Worm (Caenorhabditis elegans) whole organism, L2 larva: ENCODE measurements around the gene deb-1.

Experiments used
- aly-2 ChIP-seq: fragments of 150-350 bp; optimal IDR thresholded peaks from 2 replicates; lab custom pipeline; 2014; ENCODE audit warnings: missing biosample characterization, missing genetic modification characterization
- ceh-16 ChIP-seq: fragments of 150-350 bp; optimal IDR thresholded peaks from 2 replicates; lab custom pipeline; 2014; ENCODE audit warnings: missing biosample characterization, missing genetic modification characterization
- elt-3 ChIP-seq: sonication (generic microtip); optimal IDR thresholded peaks from 2 replicates; lab custom pipeline; 2017; ENCODE audit warnings: missing biosample characterization, missing genetic modification characterization
- lin-11 ChIP-seq: fragments of 150-350 bp; sonication (generic microtip); optimal IDR thresholded peaks from 2 replicates; lab custom pipeline; 2014; ENCODE audit warnings: missing biosample characterization, missing genetic modification characterization, inconsistent platforms, mixed read lengths
- mab-5 ChIP-seq: fragments of 150-350 bp; optimal IDR thresholded peaks from 2 replicates; lab custom pipeline; 2014; ENCODE audit warnings: missing biosample characterization, missing genetic modification characterization
- sma-9 ChIP-seq, 2 experiments: fragments of 150-350 bp in 1 of 2; sonication (generic microtip) in 1 of 2; optimal IDR thresholded peaks; 2 replicates each; lab custom pipeline; 2014 to 2016; ENCODE audit warnings: missing genetic modification characterization in 2 of 2, mild to moderate bottlenecking in 1 of 2, missing biosample characterization in 1 of 2, missing compliant biosample characterization in 1 of 2, missing genetic modification reagents in 1 of 2, moderate library complexity in 1 of 2

- TF ChIP-seq mab-5 (tag; lab: Kevin White, UChicago) (no peak), lin-11 (tag; lab: Kevin White, UChicago) (no peak), aly-2 (tag; lab: Kevin White, UChicago) (no peak), elt-3 (tag; lab: Kevin White, UChicago) (no peak), sma-9 (GFP tag; optimal IDR thresholded peaks at IDR 0.05; lab: Kevin White, UChicago) (no peak), sma-9 (tag; optimal IDR thresholded peaks at IDR 0.05; lab: Kevin White, UChicago) (no peak), ceh-16 (tag; lab: Kevin White, UChicago) (no peak)
These were observed 13.8 kb upstream of the deb-1 start, which contains the start of gene ZC477.2 for ce11 chrIV:7107893-7108292.
